Worm (Caenorhabditis elegans): ENCODE results near the gene K08E4.3.

The K08E4.3 gene

DNA sequence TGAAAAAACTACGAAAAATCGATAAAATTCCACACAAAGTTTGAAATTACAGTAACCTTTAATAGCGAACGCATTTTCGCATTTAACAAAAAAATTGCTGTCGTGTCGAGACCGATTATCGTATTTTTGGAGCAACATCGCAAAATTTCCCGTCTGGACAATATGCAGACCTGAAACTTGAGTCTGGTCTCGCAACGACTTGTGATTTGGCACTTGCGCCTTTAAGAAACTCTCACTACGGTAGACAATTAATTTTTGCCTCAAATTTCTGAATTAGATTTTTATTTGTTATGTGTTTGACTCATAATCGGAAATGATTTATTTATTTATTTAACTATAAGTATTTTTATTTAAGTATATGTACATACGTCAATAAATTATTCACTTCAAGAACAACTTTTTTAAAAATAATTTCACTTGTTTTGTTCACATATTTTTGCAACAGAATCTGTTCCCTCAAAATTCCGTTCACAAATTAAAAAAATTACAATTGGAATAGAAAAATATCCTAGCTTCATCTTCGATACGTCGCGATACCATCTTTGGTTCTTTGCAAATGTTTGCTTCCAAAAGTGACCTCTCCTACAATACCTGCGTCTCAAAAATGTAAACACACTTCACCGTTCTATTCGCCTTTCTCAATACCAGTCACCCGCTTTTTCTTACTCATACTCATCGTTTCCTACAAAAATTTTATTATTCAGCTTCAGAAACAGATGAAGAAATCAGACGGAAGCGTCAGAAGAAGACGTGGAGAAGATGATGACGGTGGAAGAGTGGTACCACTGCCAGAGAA is 9.8 kb upstream of the K08E4.3 start, which contains the start of gene T12G3.4:
Gene T12G3.4, plus strand, starts transcription at position 705 of the 796 bp plus-strand sequence.
- TF ChIP-seq fkh-2 (tag; optimal IDR thresholded peaks at IDR 0.05) = no peak
- peak; percentile 90 for TF ChIP-seq pha-4 (tag; optimal IDR thresholded peaks at IDR 0.05)

- TF ChIP-seq lin-15B (tag; optimal IDR thresholded peaks at IDR 0.05) = peak; percentile 36
- no peak for TF ChIP-seq fkh-10 (GFP tag; optimal IDR thresholded peaks at IDR 0.05)
- TF ChIP-seq nhr-28 (tag; optimal IDR thresholded peaks at IDR 0.05) = no peak
- TF ChIP-seq egl-5 (tag; optimal IDR thresholded peaks at IDR 0.05) = no peak
- no peak for TF ChIP-seq tbx-2 (tag; optimal IDR thresholded peaks at IDR 0.05)
- peak; percentile 47 for TF ChIP-seq hmg-11 (tag; optimal IDR thresholded peaks at IDR 0.05)
- TF ChIP-seq ama-1 (optimal IDR thresholded peaks at IDR 0.05) = no peak
- TF ChIP-seq nhr-11 (tag; optimal IDR thresholded peaks at IDR 0.05) = no peak
- no peak for TF ChIP-seq fkh-2 (tag; optimal IDR thresholded peaks at IDR 0.05)
- TF ChIP-seq pha-4 (tag; optimal IDR thresholded peaks at IDR 0.05) = peak; percentile 64
- peak; percentile 35 for TF ChIP-seq ceh-28 (tag; optimal IDR thresholded peaks at IDR 0.05)
- TF ChIP-seq nhr-23 (tag; optimal IDR thresholded peaks at IDR 0.05) = peak; percentile 21
- TF ChIP-seq nhr-12 (tag; optimal IDR thresholded peaks at IDR 0.05) = no peak
- TF ChIP-seq ceh-9 (tag; optimal IDR thresholded peaks at IDR 0.05) = no peak
- TF ChIP-seq nhr-67 (tag; optimal IDR thresholded peaks at IDR 0.05) = no peak
- no peak for TF ChIP-seq elt-2 (tag; optimal IDR thresholded peaks at IDR 0.05)
Observed at ce11 chrIV:12051049-12051792, 6.3 kb upstream of the K08E4.3 start, which contains the start of the genes bre-5 and spt-5. bre-5 (minus strand) TSS chrIV:12051215. spt-5 (plus strand) TSS chrIV:12051491.

- TF ChIP-seq lin-39 (tag; optimal IDR thresholded peaks at IDR 0.05) (no peak), skn-1 (tag; optimal IDR thresholded peaks at IDR 0.05) (no peak), ceh-9 (tag; optimal IDR thresholded peaks at IDR 0.05) (no peak), snpc-4 (tag; optimal IDR thresholded peaks at IDR 0.05) (no peak), mdl-1 (tag; optimal IDR thresholded peaks at IDR 0.05) (no peak), nfya-1 (tag; optimal IDR thresholded peaks at IDR 0.05; ENCODE audit: insufficient read depth) (no peak)
Observed at ce11 chrIV:12052461-12052860, 5.1 kb upstream of the K08E4.3 start.

DNA sequence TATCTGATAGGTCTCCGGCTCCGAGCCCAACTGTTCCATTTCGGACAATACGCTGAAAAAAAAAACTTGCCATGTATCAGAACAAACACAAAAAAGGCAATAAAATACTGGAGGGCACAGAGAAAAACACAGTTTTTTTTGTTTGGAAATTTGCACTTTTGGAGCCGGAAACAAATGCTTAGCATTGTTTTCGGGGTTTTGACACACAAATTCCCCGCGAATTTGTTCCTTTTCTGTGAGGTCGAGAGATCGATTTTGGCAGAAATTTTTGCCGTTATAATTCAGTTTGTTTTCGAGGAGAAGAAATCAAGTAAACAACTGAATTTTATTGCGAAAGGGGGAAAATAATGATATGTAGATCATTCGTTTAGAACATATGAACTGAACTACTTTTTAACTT is 939 bp upstream of the K08E4.3 start, which contains the start of gene K08E4.2:
Gene K08E4.2, minus strand, starts transcription at position 54 of the 400 bp plus-strand sequence.
- TF ChIP-seq nhr-28 (tag; optimal IDR thresholded peaks at IDR 0.05) = no peak
- no peak for TF ChIP-seq fos-1 (tag; optimal IDR thresholded peaks at IDR 0.05)
- no peak for TF ChIP-seq ceh-16 (tag; optimal IDR thresholded peaks at IDR 0.05)
- TF ChIP-seq zag-1 (tag; optimal IDR thresholded peaks at IDR 0.05) = no peak
- no peak for TF ChIP-seq nfya-1 (tag; optimal IDR thresholded peaks at IDR 0.05; ENCODE audit: insufficient read depth)
- no peak for TF ChIP-seq ceh-28 (tag; optimal IDR thresholded peaks at IDR 0.05)
- no peak for TF ChIP-seq lin-15B (tag; optimal IDR thresholded peaks at IDR 0.05)
- no peak for TF ChIP-seq egl-27 (tag; optimal IDR thresholded peaks at IDR 0.05)
- no peak for TF ChIP-seq elt-2 (tag; optimal IDR thresholded peaks at IDR 0.05)

DNA sequence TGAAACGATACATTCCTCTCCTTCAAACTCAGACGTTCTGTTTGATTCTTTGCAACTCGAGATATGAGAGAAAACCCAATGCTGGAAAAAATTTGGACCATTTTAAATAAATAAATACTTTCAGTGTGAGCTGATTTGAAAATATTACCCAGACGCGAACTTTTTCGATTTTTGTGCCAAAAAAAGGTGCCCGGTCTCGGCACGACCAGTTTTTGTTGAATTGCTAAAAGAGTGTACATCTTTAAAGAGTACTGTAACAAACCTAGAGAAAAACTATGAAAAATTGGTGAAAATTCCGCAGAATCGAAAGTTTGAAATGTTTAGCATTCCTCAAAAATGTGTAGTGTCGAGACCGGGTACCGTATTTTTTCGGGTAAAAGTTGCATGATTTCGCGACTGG is 3.7 kb downstream of the K08E4.3 start, which contains the start of gene K08E4.8:
Gene K08E4.8, minus strand, starts transcription at position 101 of the 400 bp plus-strand sequence.
- TF ChIP-seq fkh-2 (tag; optimal IDR thresholded peaks at IDR 0.05) (no peak), lin-15B (tag; optimal IDR thresholded peaks at IDR 0.05) (no peak), sea-2 (GFP tag; optimal IDR thresholded peaks at IDR 0.05) (no peak), mdl-1 (tag; optimal IDR thresholded peaks at IDR 0.05) (no peak), ama-1 (optimal IDR thresholded peaks at IDR 0.05) (no peak)

DNA sequence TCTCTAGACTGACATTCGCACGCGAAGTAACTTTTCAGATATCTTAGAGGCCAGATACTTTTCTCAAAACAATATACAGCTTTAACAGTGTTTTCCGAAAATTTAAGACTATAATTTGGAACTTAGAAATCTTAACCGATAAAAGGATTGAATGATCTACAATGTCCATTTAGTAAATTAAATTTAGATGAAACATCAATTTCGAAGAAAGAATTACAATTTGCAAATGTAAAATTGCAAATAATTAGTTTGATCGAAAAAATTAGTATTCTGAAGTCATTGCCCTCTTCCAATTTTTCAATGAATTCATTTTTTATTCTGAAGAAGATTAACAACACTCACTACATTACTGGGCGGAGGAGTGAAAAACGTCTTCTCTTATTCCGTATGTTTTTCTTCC is 11.0 kb downstream of the K08E4.3 start, which contains the start of gene bath-37:
Gene bath-37, plus strand, starts transcription at position 301 of the 400 bp plus-strand sequence.
- no peak for TF ChIP-seq elt-3 (tag; optimal IDR thresholded peaks at IDR 0.05)
- no peak for TF ChIP-seq ztf-11 (tag; optimal IDR thresholded peaks at IDR 0.05)
- no peak for TF ChIP-seq nhr-67 (tag; optimal IDR thresholded peaks at IDR 0.05)
- TF ChIP-seq egl-5 (tag; optimal IDR thresholded peaks at IDR 0.05) = no peak
- no peak for TF ChIP-seq zag-1 (tag; optimal IDR thresholded peaks at IDR 0.05)
- TF ChIP-seq ceh-82 (tag; optimal IDR thresholded peaks at IDR 0.05) = no peak
- TF ChIP-seq skn-1 (tag; optimal IDR thresholded peaks at IDR 0.05) = no peak
- TF ChIP-seq tbx-2 (tag; optimal IDR thresholded peaks at IDR 0.05) = no peak
- no peak for TF ChIP-seq ceh-28 (tag; optimal IDR thresholded peaks at IDR 0.05)
- no peak for TF ChIP-seq jun-1 (tag; optimal IDR thresholded peaks at IDR 0.05)
- no peak for TF ChIP-seq nhr-43 (tag; optimal IDR thresholded peaks at IDR 0.05; ENCODE audit: poor library complexity, severe bottlenecking)
- no peak for TF ChIP-seq lin-39 (tag; optimal IDR thresholded peaks at IDR 0.05)
- TF ChIP-seq snpc-4 (tag; optimal IDR thresholded peaks at IDR 0.05) = no peak
- TF ChIP-seq pqm-1 (tag; optimal IDR thresholded peaks at IDR 0.05) = no peak
- TF ChIP-seq lin-15B (tag; optimal IDR thresholded peaks at IDR 0.05) = no peak
- TF ChIP-seq nhr-77 (tag; optimal IDR thresholded peaks at IDR 0.05) = no peak
- TF ChIP-seq elt-1 (tag; optimal IDR thresholded peaks at IDR 0.05) = no peak
